Fruit fly (Drosophila melanogaster) whole organism, embryonic: ENCODE data around the gene fwe.

ENCODE experiments used
- CG10274 ChIP-seq: fragments of 200-800 bp; sonication (Bioruptor generic); optimal IDR thresholded peaks from 3 replicates; lab custom pipeline; 2017; ENCODE audit warnings: missing biosample characterization, mild to moderate bottlenecking, missing genetic modification characterization
- CG10321 ChIP-seq: fragments of 200-800 bp; sonication (Bioruptor generic); IDR thresholded peaks from 2 replicates; pipeline ENCODE4 v1.3.6; 2022; ENCODE audit warnings: missing biosample characterization, missing genetic modification characterization
- CG12299 ChIP-seq: fragments of 200-800 bp; sonication (Bioruptor generic); optimal IDR thresholded peaks from 2 replicates; lab custom pipeline; 2018; ENCODE audit warnings: missing biosample characterization, mild to moderate bottlenecking, missing genetic modification characterization
- CG14710 ChIP-seq: fragments of 200-800 bp; sonication (Bioruptor generic); optimal IDR thresholded peaks from 3 replicates; lab custom pipeline; 2019; ENCODE audit warnings: missing biosample characterization, mild to moderate bottlenecking, missing genetic modification characterization, moderate library complexity
- CG15514 ChIP-seq: fragments of 200-800 bp; sonication (Bioruptor generic); optimal IDR thresholded peaks from 3 replicates; lab custom pipeline; 2017; ENCODE audit warnings: missing biosample characterization, missing genetic modification characterization, mild to moderate bottlenecking, moderate library complexity, missing genetic modification reagents
- CG1603 ChIP-seq: fragments of 200-800 bp; sonication (Bioruptor generic); optimal IDR thresholded peaks from 2 replicates; lab custom pipeline; 2019; ENCODE audit warnings: missing biosample characterization, mild to moderate bottlenecking, missing genetic modification characterization, moderate library complexity
- CG2678 ChIP-seq: fragments of 200-800 bp; sonication (Bioruptor generic); optimal IDR thresholded peaks from 3 replicates; lab custom pipeline; 2019; ENCODE audit warnings: missing biosample characterization, mild to moderate bottlenecking, missing genetic modification characterization, moderate library complexity
- CG2712 ChIP-seq: fragments of 200-800 bp; optimal IDR thresholded peaks from 3 replicates; lab custom pipeline; 2019; ENCODE audit warnings: missing biosample characterization, mild to moderate bottlenecking, missing genetic modification characterization, moderate library complexity
- CG3065 ChIP-seq: fragments of 200-800 bp; sonication (Bioruptor generic); optimal IDR thresholded peaks from 2 replicates; lab custom pipeline; 2016; ENCODE audit warnings: missing biosample characterization, missing genetic modification characterization
- CG31224 ChIP-seq: fragments of 200-800 bp; sonication (Bioruptor generic); IDR thresholded peaks from 2 replicates; pipeline ENCODE4 v1.3.6; 2022; ENCODE audit warnings: missing biosample characterization, missing genetic modification characterization
- CG31388 ChIP-seq: fragments of 200-800 bp; sonication (Bioruptor generic); optimal IDR thresholded peaks from 2 replicates; lab custom pipeline; 2016; ENCODE audit warnings: missing biosample characterization, missing genetic modification characterization
- CG3995 ChIP-seq: fragments of 200-800 bp; sonication (Bioruptor generic); optimal IDR thresholded peaks from 3 replicates; lab custom pipeline; 2016; ENCODE audit warnings: missing biosample characterization, missing genetic modification characterization
- CG6175 ChIP-seq: fragments of 200-800 bp; sonication (Bioruptor generic); IDR thresholded peaks from 3 replicates; pipeline ENCODE4 v1.3.6; 2022; ENCODE audit warnings: missing biosample characterization, missing genetic modification characterization
- CG7372 ChIP-seq: fragments of 200-800 bp; sonication (Bioruptor generic); IDR thresholded peaks from 2 replicates; pipeline ENCODE4 v1.3.6; 2022; ENCODE audit warnings: missing biosample characterization, missing genetic modification characterization
- CG9609 ChIP-seq: fragments of 200-800 bp; sonication (Bioruptor generic); optimal IDR thresholded peaks from 3 replicates; lab custom pipeline; 2016; ENCODE audit warnings: missing biosample characterization, missing genetic modification characterization
- MTF-1 ChIP-seq: fragments of 200-800 bp; sonication (Bioruptor generic); optimal IDR thresholded peaks from 2 replicates; lab custom pipeline; 2018; ENCODE audit warnings: missing biosample characterization, mild to moderate bottlenecking, missing genetic modification characterization, borderline replicate concordance
- Med ChIP-seq: fragments of 200-800 bp; sonication (Bioruptor generic); peaks from one replicate; lab custom pipeline; 2016; ENCODE audit warnings: missing biosample characterization, missing genetic modification characterization, mild to moderate bottlenecking, inconsistent platforms, moderate library complexity
- NK7.1 ChIP-seq: fragments of 200-800 bp; sonication (Bioruptor generic); optimal IDR thresholded peaks from 3 replicates; lab custom pipeline; 2016; ENCODE audit warnings: missing biosample characterization, missing genetic modification characterization
- Sin3A ChIP-seq: fragments of >200 bp; optimal IDR thresholded peaks from 2 replicates; lab custom pipeline; 2018
- Sox102F ChIP-seq: fragments of 200-800 bp; sonication (Bioruptor generic); optimal IDR thresholded peaks from 2 replicates; lab custom pipeline; 2018; ENCODE audit warnings: missing biosample characterization, mild to moderate bottlenecking, missing genetic modification characterization, moderate library complexity
- Sry-β ChIP-seq: fragments of 200-800 bp; sonication (Bioruptor generic); optimal IDR thresholded peaks from 2 replicates; lab custom pipeline; 2018; ENCODE audit warnings: missing biosample characterization, mild to moderate bottlenecking, missing genetic modification characterization, moderate library complexity
- Usf ChIP-seq: fragments of 200-800 bp; sonication (Bioruptor generic); optimal IDR thresholded peaks from 2 replicates; lab custom pipeline; 2017; ENCODE audit warnings: missing genotype, missing biosample characterization, missing genetic modification characterization
- YL-1 ChIP-seq: fragments of 200-800 bp; sonication (Bioruptor generic); optimal IDR thresholded peaks from 3 replicates; lab custom pipeline; 2017; ENCODE audit warnings: missing biosample characterization, mild to moderate bottlenecking, missing genetic modification characterization
- bsh ChIP-seq, 2 experiments: fragments of 200-800 bp; sonication (Bioruptor generic); optimal IDR thresholded peaks; 2 replicates each; lab custom pipeline; 2017 to 2018; ENCODE audit warnings: mild to moderate bottlenecking in 2 of 2, missing biosample characterization in 2 of 2, missing genetic modification characterization in 2 of 2, moderate library complexity in 1 of 2
- cad ChIP-seq: fragments of >200 bp; optimal IDR thresholded peaks from 2 replicates; lab custom pipeline; 2017; ENCODE audit warnings: missing biosample characterization, missing genetic modification characterization
- chn ChIP-seq: fragments of 200-800 bp; sonication (Bioruptor generic); optimal IDR thresholded peaks from 2 replicates; lab custom pipeline; 2016; ENCODE audit warnings: missing biosample characterization, missing genetic modification characterization
- dmrt99B ChIP-seq: fragments of 200-800 bp; sonication (Bioruptor generic); optimal IDR thresholded peaks from 2 replicates; lab custom pipeline; 2018; ENCODE audit warnings: missing biosample characterization, mild to moderate bottlenecking, missing genetic modification characterization, moderate library complexity
- eyg ChIP-seq: fragments of 200-800 bp; sonication (Bioruptor generic); optimal IDR thresholded peaks from 3 replicates; lab custom pipeline; 2016; ENCODE audit warnings: missing biosample characterization, missing genetic modification characterization
- gfzf ChIP-seq: fragments of 200-800 bp; sonication (Bioruptor generic); optimal IDR thresholded peaks from 2 replicates; lab custom pipeline; 2016; ENCODE audit warnings: missing biosample characterization, mild to moderate bottlenecking, missing genetic modification characterization, moderate library complexity
- grau ChIP-seq: fragments of 200-800 bp; optimal IDR thresholded peaks from 3 replicates; lab custom pipeline; 2019; ENCODE audit warnings: missing biosample characterization, mild to moderate bottlenecking, missing genetic modification characterization, moderate library complexity
- gsb ChIP-seq: fragments of 200-800 bp; sonication (Bioruptor generic); IDR thresholded peaks from 2 replicates; pipeline ENCODE4 v1.3.6; 2022; ENCODE audit warnings: missing biosample characterization, missing genetic modification characterization
- hbn ChIP-seq: fragments of 200-800 bp; sonication (Bioruptor generic); IDR thresholded peaks from 2 replicates; pipeline ENCODE4 v1.3.6; 2022; ENCODE audit warnings: missing biosample characterization, missing genetic modification characterization; ENCODE audit not compliant: partially characterized antibody
- hkb ChIP-seq, 2 experiments: fragments of 200-800 bp in 1 of 2; fragments of >200 bp in 1 of 2; sonication (Bioruptor generic) in 1 of 2; IDR thresholded peaks in 1 of 2; optimal IDR thresholded peaks in 1 of 2; 2 replicates each; pipeline versions ENCODE4 v1.3.6 to Lab custom; 2017 to 2022; ENCODE audit warnings: missing biosample characterization in 1 of 2, missing genetic modification characterization in 1 of 2
- insv ChIP-seq, 2 experiments: fragments of 200-800 bp; sonication (Bioruptor generic); optimal IDR thresholded peaks; 3 replicates each; lab custom pipeline; 2016 to 2018; ENCODE audit warnings: missing biosample characterization in 2 of 2, missing genetic modification characterization in 2 of 2
- inv ChIP-seq: fragments of 200-800 bp; sonication (Bioruptor generic); IDR thresholded peaks from 2 replicates; pipeline ENCODE4 v1.3.6; 2022; ENCODE audit warnings: missing biosample characterization, missing genetic modification characterization; ENCODE audit not compliant: partially characterized antibody
- jing ChIP-seq: fragments of 200-800 bp; sonication (Bioruptor generic); optimal IDR thresholded peaks from 2 replicates; lab custom pipeline; 2018; ENCODE audit warnings: missing biosample characterization, mild to moderate bottlenecking, missing genetic modification characterization
- lmd ChIP-seq: fragments of 200-800 bp; sonication (Bioruptor generic); IDR thresholded peaks from 2 replicates; pipeline ENCODE4 v1.3.6; 2022; ENCODE audit warnings: missing biosample characterization, missing genetic modification characterization
- mld ChIP-seq: fragments of 200-800 bp; sonication (Bioruptor generic); IDR thresholded peaks from 3 replicates; pipeline ENCODE4 v1.3.6; 2022; ENCODE audit warnings: missing biosample characterization, missing genetic modification characterization; ENCODE audit not compliant: partially characterized antibody
- oc ChIP-seq: fragments of 200-800 bp; sonication (Bioruptor generic); optimal IDR thresholded peaks from 2 replicates; lab custom pipeline; 2018; ENCODE audit warnings: missing biosample characterization, mild to moderate bottlenecking, missing genetic modification characterization, moderate library complexity
- repo ChIP-seq: fragments of 200-800 bp; sonication (Bioruptor generic); optimal IDR thresholded peaks from 2 replicates; lab custom pipeline; 2016; ENCODE audit warnings: missing biosample characterization, missing genetic modification characterization
- sens-2 ChIP-seq: fragments of 200-800 bp; sonication (Bioruptor generic); IDR thresholded peaks from 2 replicates; pipeline ENCODE4 v1.3.6; 2022; ENCODE audit warnings: missing biosample characterization, missing genetic modification characterization
- slbo ChIP-seq: fragments of 200-800 bp; sonication (Bioruptor generic); IDR thresholded peaks from 2 replicates; pipeline ENCODE4 v1.3.6; 2022; ENCODE audit warnings: missing biosample characterization, missing genetic modification characterization
- ssp ChIP-seq: fragments of 200-800 bp; sonication (Bioruptor generic); IDR thresholded peaks from 2 replicates; pipeline ENCODE4 v1.3.6; 2022; ENCODE audit warnings: missing biosample characterization, missing genetic modification characterization
- tio ChIP-seq: fragments of 200-800 bp; sonication (Bioruptor generic); optimal IDR thresholded peaks from 2 replicates; lab custom pipeline; 2017; ENCODE audit warnings: missing biosample characterization, missing genetic modification characterization, inconsistent platforms
- trem ChIP-seq: fragments of 200-800 bp; optimal IDR thresholded peaks from 3 replicates; lab custom pipeline; 2019; ENCODE audit warnings: missing biosample characterization, mild to moderate bottlenecking, missing genetic modification characterization, moderate library complexity
- unc-4 ChIP-seq: fragments of 200-800 bp; sonication (Bioruptor generic); IDR thresholded peaks from 2 replicates; pipeline ENCODE4 v1.3.6; 2022; ENCODE audit warnings: missing biosample characterization, missing genetic modification characterization; ENCODE audit not compliant: partially characterized antibody
- unpg ChIP-seq: fragments of 200-800 bp; sonication (Bioruptor generic); optimal IDR thresholded peaks from 3 replicates; lab custom pipeline; 2018; ENCODE audit warnings: missing biosample characterization, mild to moderate bottlenecking, missing genetic modification characterization, moderate library complexity
- vnd ChIP-seq: fragments of 200-800 bp; sonication (Bioruptor generic); IDR thresholded peaks from 3 replicates; pipeline ENCODE4 v1.3.6; 2022; ENCODE audit warnings: missing biosample characterization, missing genetic modification characterization; ENCODE audit not compliant: partially characterized antibody
- wek ChIP-seq: fragments of 200-800 bp; sonication (Bioruptor generic); optimal IDR thresholded peaks from 3 replicates; lab custom pipeline; 2018; ENCODE audit warnings: missing biosample characterization, mild to moderate bottlenecking, missing genetic modification characterization, moderate library complexity

Gene fwe

dm6 chr3L:15832146-15832545 lies 15.9 kb upstream of the fwe start, which contains the start of gene CG12713 (continued):
- peak; percentile 82 for TF ChIP-seq trem (tag; lab: Kevin White, UChicago)
- no peak for TF ChIP-seq CG3065 (GFP tag; lab: Kevin White, UChicago)
- peak; percentile 80 for TF ChIP-seq CG1603 (tag; lab: Kevin White, UChicago)
- peak; percentile 90 for TF ChIP-seq ssp (GFP tag; lab: Robert Waterston, UW)
- TF ChIP-seq CG6175 (GFP tag; lab: Robert Waterston, UW) = no peak
- TF ChIP-seq dmrt99B (tag; lab: Kevin White, UChicago) = no peak
- TF ChIP-seq Sry-β = no peak
- TF ChIP-seq CG14710 (tag; lab: Kevin White, UChicago) = peak; percentile 86
- no peak for TF ChIP-seq Sox102F
- TF ChIP-seq oc (tag; lab: Kevin White, UChicago) = no peak
- no peak for TF ChIP-seq sens-2 (GFP tag; lab: Robert Waterston, UW)
- peak; percentile 76 for TF ChIP-seq hbn (GFP tag; lab: Robert Waterston, UW)
- TF ChIP-seq CG3995 (GFP tag; lab: Kevin White, UChicago) = no peak
- peak; percentile 78 for TF ChIP-seq vnd
- TF ChIP-seq hkb (optimal IDR thresholded peaks at IDR 0.05; lab: Kevin White, UChicago) = peak; percentile 20
- TF ChIP-seq hkb (GFP tag; IDR thresholded peaks at IDR 0.05; lab: Robert Waterston, UW) = no peak
- TF ChIP-seq cad (GFP tag; lab: Kevin White, UChicago) = no peak
- TF ChIP-seq insv (GFP tag; optimal IDR thresholded peaks at IDR 0.05; lab: Kevin White, UChicago) = peak in 1 of 2 experiments; percentile 22
- peak; percentile 96 for TF ChIP-seq Sin3A (lab: Kevin White, UChicago)
- peak; percentile 44 for TF ChIP-seq CG2712 (tag; lab: Kevin White, UChicago)
- TF ChIP-seq CG15514 (GFP tag; lab: Kevin White, UChicago) = peak; percentile 82
- no peak for TF ChIP-seq NK7.1 (GFP tag; lab: Kevin White, UChicago)
- no peak for TF ChIP-seq CG10321
- no peak for TF ChIP-seq CG9609 (GFP tag; lab: Kevin White, UChicago)
- TF ChIP-seq CG31388 (GFP tag; lab: Kevin White, UChicago) = no peak
- TF ChIP-seq MTF-1 (GFP tag; lab: Kevin White, UChicago) = no peak
- TF ChIP-seq chn (GFP tag; lab: Kevin White, UChicago) = peak; percentile 15
- TF ChIP-seq jing (GFP tag; lab: Kevin White, UChicago) = no peak
- no peak for TF ChIP-seq CG10274 (GFP tag; lab: Kevin White, UChicago)
- peak; percentile 89 for TF ChIP-seq Med (GFP tag; lab: Kevin White, UChicago)
- TF ChIP-seq slbo (GFP tag; lab: Robert Waterston, UW) = peak; percentile 48
- TF ChIP-seq YL-1 = peak; percentile 73
- TF ChIP-seq CG12299 (tag; lab: Kevin White, UChicago) = peak; percentile 38
- TF ChIP-seq unpg (GFP tag; lab: Kevin White, UChicago) = peak; percentile 0
- peak; percentile 65; the same call in 2 of the 3 replicates for TF ChIP-seq mld (GFP tag; lab: Robert Waterston, UW)
- TF ChIP-seq gfzf = peak; percentile 56
- TF ChIP-seq eyg (GFP tag; lab: Kevin White, UChicago) = no peak
- peak; percentile 64 for TF ChIP-seq inv (GFP tag; lab: Robert Waterston, UW)
- TF ChIP-seq, all 482 proteins: peak for 130

dm6 chr3L:15826985-15827635 lies 10.9 kb upstream of the fwe start:
- TF ChIP-seq grau (peak; percentile 88), bsh (GFP tag; optimal IDR thresholded peaks at IDR 0.05; lab: Kevin White, UChicago) (peak; percentile 66 to 93), Usf (peak; percentile 61), repo (peak; percentile 35), CG7372 (GFP tag; lab: Robert Waterston, UW) (peak; percentile 39), gsb (GFP tag; lab: Robert Waterston, UW) (peak; percentile 53), unc-4 (GFP tag; lab: Robert Waterston, UW) (0 out of 2 replicates have a peak, but pooled peaks have one; percentile 18), lmd (GFP tag; lab: Robert Waterston, UW) (peak; percentile 60; the same call in 1 of the 2 replicates), wek (GFP tag; lab: Kevin White, UChicago) (no peak), CG2678 (tag; lab: Kevin White, UChicago) (peak; percentile 94), slbo (GFP tag; lab: Robert Waterston, UW) (peak; percentile 61), tio (peak; percentile 73), CG31224 (GFP tag; lab: Robert Waterston, UW) (no peak)
